Fruit fly (Drosophila melanogaster) whole organism, embryonic: ENCODE data around the gene bol.

Source experiments
- Asciz ChIP-seq: fragments of 200-800 bp; sonication (Bioruptor generic); optimal IDR thresholded peaks from 2 replicates; lab custom pipeline; 2017; ENCODE audit warnings: missing biosample characterization, mild to moderate bottlenecking, missing genetic modification characterization, missing genetic modification reagents
- CG10431 ChIP-seq: fragments of 200-800 bp; sonication (Bioruptor generic); optimal IDR thresholded peaks from 3 replicates; lab custom pipeline; 2018; ENCODE audit warnings: missing biosample characterization, mild to moderate bottlenecking, missing genetic modification characterization
- CG11093 ChIP-seq: fragments of 200-800 bp; sonication (Bioruptor generic); IDR thresholded peaks from 3 replicates; pipeline ENCODE4 v1.3.6; 2022; ENCODE audit warnings: missing biosample characterization, missing genetic modification characterization
- CG12219 ChIP-seq: fragments of 200-800 bp; sonication (Bioruptor generic); optimal IDR thresholded peaks from 3 replicates; lab custom pipeline; 2018; ENCODE audit warnings: missing biosample characterization, mild to moderate bottlenecking, missing genetic modification characterization
- CG12236 ChIP-seq: fragments of 200-800 bp; sonication (Bioruptor generic); optimal IDR thresholded peaks from 2 replicates; lab custom pipeline; 2016; ENCODE audit warnings: missing biosample characterization, missing genetic modification characterization
- CG14441 ChIP-seq: fragments of 200-800 bp; sonication (Bioruptor generic); IDR thresholded peaks from 2 replicates; pipeline ENCODE4 v1.3.6; 2022; ENCODE audit warnings: missing biosample characterization, missing genetic modification characterization
- CG15073 ChIP-seq: fragments of 200-800 bp; sonication (Bioruptor generic); optimal IDR thresholded peaks from 2 replicates; lab custom pipeline; 2016; ENCODE audit warnings: missing biosample characterization, missing genetic modification characterization
- CG1602 ChIP-seq: fragments of 200-800 bp; sonication (Bioruptor generic); optimal IDR thresholded peaks from 3 replicates; lab custom pipeline; 2016; ENCODE audit warnings: missing biosample characterization, missing genetic modification characterization
- CG1603 ChIP-seq: fragments of 200-800 bp; sonication (Bioruptor generic); optimal IDR thresholded peaks from 2 replicates; lab custom pipeline; 2019; ENCODE audit warnings: missing biosample characterization, mild to moderate bottlenecking, missing genetic modification characterization, moderate library complexity
- CG1792 ChIP-seq: fragments of 200-800 bp; sonication (Bioruptor generic); optimal IDR thresholded peaks from 2 replicates; lab custom pipeline; 2016; ENCODE audit warnings: missing biosample characterization, missing genetic modification characterization
- CG18764 ChIP-seq: fragments of 200-800 bp; sonication (Bioruptor generic); optimal IDR thresholded peaks from 3 replicates; lab custom pipeline; 2016; ENCODE audit warnings: missing biosample characterization, missing genetic modification characterization
- CG31388 ChIP-seq: fragments of 200-800 bp; sonication (Bioruptor generic); optimal IDR thresholded peaks from 2 replicates; lab custom pipeline; 2016; ENCODE audit warnings: missing biosample characterization, missing genetic modification characterization
- CG4730 ChIP-seq: fragments of 200-800 bp; sonication (Bioruptor generic); IDR thresholded peaks from 2 replicates; pipeline ENCODE4 v1.3.6; 2022; ENCODE audit warnings: missing biosample characterization, missing genetic modification characterization
- CG4854 ChIP-seq: fragments of 200-800 bp; sonication (Bioruptor generic); optimal IDR thresholded peaks from 2 replicates; lab custom pipeline; 2016; ENCODE audit warnings: missing biosample characterization, missing genetic modification characterization, inconsistent platforms
- CG5180 ChIP-seq: fragments of 200-800 bp; sonication (Bioruptor generic); optimal IDR thresholded peaks from 3 replicates; lab custom pipeline; 2017; ENCODE audit warnings: missing biosample characterization, missing genetic modification characterization, mild to moderate bottlenecking, moderate library complexity, missing genetic modification reagents
- CG6689 ChIP-seq: fragments of 200-800 bp; sonication (Bioruptor generic); IDR thresholded peaks from 2 replicates; pipeline ENCODE4 v1.3.6; 2022; ENCODE audit warnings: missing biosample characterization, missing genetic modification characterization
- CG9817 ChIP-seq: fragments of 200-800 bp; sonication (Bioruptor generic); optimal IDR thresholded peaks from 2 replicates; lab custom pipeline; 2018; ENCODE audit warnings: missing biosample characterization, mild to moderate bottlenecking, missing genetic modification characterization, moderate library complexity
- Camta ChIP-seq: fragments of 200-800 bp; sonication (Bioruptor generic); optimal IDR thresholded peaks from 2 replicates; lab custom pipeline; 2016; ENCODE audit warnings: missing biosample characterization, missing genetic modification characterization
- Elba2 ChIP-seq: fragments of 200-800 bp; sonication (Bioruptor generic); optimal IDR thresholded peaks from 3 replicates; lab custom pipeline; 2016; ENCODE audit warnings: missing biosample characterization, missing genetic modification characterization
- HHEX ChIP-seq: fragments of 200-800 bp; sonication (Bioruptor generic); optimal IDR thresholded peaks from 3 replicates; lab custom pipeline; 2017; ENCODE audit warnings: missing biosample characterization, mild to moderate bottlenecking, missing genetic modification characterization, missing genetic modification reagents
- Mrtf ChIP-seq: fragments of 200-800 bp; sonication (Bioruptor generic); IDR thresholded peaks from 3 replicates; pipeline ENCODE4 v1.3.6; 2022; ENCODE audit warnings: missing biosample characterization, missing genetic modification characterization
- Nf-YC ChIP-seq: fragments of 200-800 bp; optimal IDR thresholded peaks from 3 replicates; lab custom pipeline; 2019; ENCODE audit warnings: missing biosample characterization, mild to moderate bottlenecking, missing genetic modification characterization, moderate library complexity
- Oli ChIP-seq: fragments of 200-800 bp; sonication (Bioruptor generic); optimal IDR thresholded peaks from 2 replicates; lab custom pipeline; 2018; ENCODE audit warnings: missing biosample characterization, mild to moderate bottlenecking, missing genetic modification characterization, moderate library complexity
- Sox100B ChIP-seq: fragments of 200-800 bp; sonication (Bioruptor generic); optimal IDR thresholded peaks from 3 replicates; lab custom pipeline; 2018; ENCODE audit warnings: missing biosample characterization, mild to moderate bottlenecking, missing genetic modification characterization
- Sry-β ChIP-seq: fragments of 200-800 bp; sonication (Bioruptor generic); optimal IDR thresholded peaks from 2 replicates; lab custom pipeline; 2018; ENCODE audit warnings: missing biosample characterization, mild to moderate bottlenecking, missing genetic modification characterization, moderate library complexity
- aop ChIP-seq: fragments of 200-800 bp; sonication (Bioruptor generic); IDR thresholded peaks from 2 replicates; pipeline ENCODE4 v1.3.6; 2022; ENCODE audit warnings: missing biosample characterization, missing genetic modification characterization
- chm ChIP-seq: fragments of 200-800 bp; sonication (Bioruptor generic); IDR thresholded peaks from 2 replicates; pipeline ENCODE4 v1.3.6; 2022; ENCODE audit warnings: missing biosample characterization, missing genetic modification characterization
- dmrt11E ChIP-seq: fragments of 200-800 bp; sonication (Bioruptor generic); optimal IDR thresholded peaks from 3 replicates; lab custom pipeline; 2018; ENCODE audit warnings: missing biosample characterization, mild to moderate bottlenecking, missing genetic modification characterization, moderate library complexity
- dysf ChIP-seq: fragments of 200-800 bp; sonication (Bioruptor generic); IDR thresholded peaks from 3 replicates; pipeline ENCODE4 v1.3.6; 2022; ENCODE audit warnings: missing biosample characterization, missing genetic modification characterization
- eve ChIP-seq, 2 experiments: fragments of >200 bp; optimal IDR thresholded peaks; 2 replicates each; lab custom pipeline; 2017; ENCODE audit warnings: missing biosample characterization in 2 of 2, missing genetic modification characterization in 2 of 2
- gcm ChIP-seq: fragments of 200-800 bp; sonication (Bioruptor generic); optimal IDR thresholded peaks from 2 replicates; lab custom pipeline; 2019; ENCODE audit warnings: missing biosample characterization, mild to moderate bottlenecking, missing genetic modification characterization, moderate library complexity
- h ChIP-seq: fragments of >200 bp; optimal IDR thresholded peaks from 2 replicates; lab custom pipeline; 2017
- hbn ChIP-seq: fragments of 200-800 bp; sonication (Bioruptor generic); IDR thresholded peaks from 2 replicates; pipeline ENCODE4 v1.3.6; 2022; ENCODE audit warnings: missing biosample characterization, missing genetic modification characterization; ENCODE audit not compliant: partially characterized antibody
- klu ChIP-seq: fragments of 200-800 bp; sonication (Bioruptor generic); IDR thresholded peaks from 2 replicates; pipeline ENCODE4 v1.3.6; 2022; ENCODE audit warnings: missing biosample characterization, missing genetic modification characterization
- lab ChIP-seq: fragments of 200-800 bp; sonication (Bioruptor generic); optimal IDR thresholded peaks from 3 replicates; lab custom pipeline; 2017; ENCODE audit warnings: missing biosample characterization, missing genetic modification characterization, mild to moderate bottlenecking, moderate library complexity, missing genetic modification reagents
- luna ChIP-seq: fragments of 200-800 bp; sonication (Bioruptor generic); optimal IDR thresholded peaks from 2 replicates; lab custom pipeline; 2016; ENCODE audit warnings: missing biosample characterization, missing genetic modification characterization
- mld ChIP-seq: fragments of 200-800 bp; sonication (Bioruptor generic); IDR thresholded peaks from 3 replicates; pipeline ENCODE4 v1.3.6; 2022; ENCODE audit warnings: missing biosample characterization, missing genetic modification characterization; ENCODE audit not compliant: partially characterized antibody
- nerfin-1 ChIP-seq: fragments of 200-800 bp; sonication (Bioruptor generic); optimal IDR thresholded peaks from 3 replicates; lab custom pipeline; 2019; ENCODE audit warnings: missing biosample characterization, mild to moderate bottlenecking, missing genetic modification characterization, moderate library complexity
- psq ChIP-seq: fragments of 200-800 bp; sonication (Bioruptor generic); optimal IDR thresholded peaks from 2 replicates; lab custom pipeline; 2017; ENCODE audit warnings: missing biosample characterization, missing genetic modification characterization
- ranshi ChIP-seq: fragments of 200-800 bp; sonication (Bioruptor generic); IDR thresholded peaks from 2 replicates; pipeline ENCODE4 v1.3.6; 2022; ENCODE audit warnings: missing biosample characterization, missing genetic modification characterization
- rib ChIP-seq: fragments of 200-800 bp; sonication (Bioruptor generic); IDR thresholded peaks from 2 replicates; pipeline ENCODE4 v1.3.6; 2022; ENCODE audit warnings: missing biosample characterization, missing genetic modification characterization
- run ChIP-seq: fragments of 200-800 bp; sonication (Bioruptor generic); optimal IDR thresholded peaks from 3 replicates; lab custom pipeline; 2018; ENCODE audit warnings: missing biosample characterization, mild to moderate bottlenecking, missing genetic modification characterization
- seq ChIP-seq: fragments of 200-800 bp; sonication (Bioruptor generic); IDR thresholded peaks from 2 replicates; pipeline ENCODE4 v1.3.6; 2022; ENCODE audit warnings: missing biosample characterization, missing genetic modification characterization
- sisA ChIP-seq: fragments of 200-800 bp; sonication (Bioruptor generic); IDR thresholded peaks from 2 replicates; pipeline ENCODE4 v1.3.6; 2022; ENCODE audit warnings: missing biosample characterization, missing genetic modification characterization
- tll ChIP-seq, 2 experiments: fragments of 200-800 bp in 1 of 2; fragments of >200 bp in 1 of 2; sonication (Bioruptor generic) in 1 of 2; optimal IDR thresholded peaks; 2 replicates each; lab custom pipeline; 2017 to 2019; ENCODE audit warnings: missing biosample characterization in 2 of 2, missing genetic modification characterization in 2 of 2, mild to moderate bottlenecking in 1 of 2, moderate library complexity in 1 of 2
- toy ChIP-seq: fragments of 200-800 bp; sonication (Bioruptor generic); IDR thresholded peaks from 2 replicates; pipeline ENCODE4 v1.3.6; 2022; ENCODE audit warnings: missing biosample characterization, missing genetic modification characterization
- unpg ChIP-seq: fragments of 200-800 bp; sonication (Bioruptor generic); optimal IDR thresholded peaks from 3 replicates; lab custom pipeline; 2018; ENCODE audit warnings: missing biosample characterization, mild to moderate bottlenecking, missing genetic modification characterization, moderate library complexity
- wek ChIP-seq: fragments of 200-800 bp; sonication (Bioruptor generic); optimal IDR thresholded peaks from 3 replicates; lab custom pipeline; 2018; ENCODE audit warnings: missing biosample characterization, mild to moderate bottlenecking, missing genetic modification characterization, moderate library complexity
- yki ChIP-seq: fragments of >200 bp; optimal IDR thresholded peaks from 3 replicates; lab custom pipeline; 2018
- zf30C ChIP-seq: fragments of 200-800 bp; sonication (Bioruptor generic); optimal IDR thresholded peaks from 3 replicates; lab custom pipeline; 2018; ENCODE audit warnings: missing biosample characterization, mild to moderate bottlenecking, missing genetic modification characterization

The bol gene

dm6 chr3L:9127690-9128458 is 6.3 kb downstream of the bol start (continued):
- TF ChIP-seq CG15073 (GFP tag; lab: Kevin White, UChicago) (no peak), gcm (GFP tag; lab: Kevin White, UChicago) (no peak), CG1602 (GFP tag; lab: Kevin White, UChicago) (peak; percentile 35), Camta (GFP tag; lab: Kevin White, UChicago) (peak; percentile 65), luna (GFP tag; lab: Kevin White, UChicago) (peak; percentile 66), zf30C (peak; percentile 59), CG11093 (GFP tag; lab: Robert Waterston, UW) (no peak), dmrt11E (tag; lab: Kevin White, UChicago) (peak; percentile 36), chm (peak; percentile 32; the same call in 1 of the 2 replicates), rib (GFP tag; lab: Robert Waterston, UW) (no peak), yki (lab: Kevin White, UChicago) (peak; percentile 36), toy (no peak), CG12219 (GFP tag; lab: Kevin White, UChicago) (peak; percentile 17), dysf (GFP tag; lab: Robert Waterston, UW) (peak; percentile 69), CG9817 (peak; percentile 34), unpg (GFP tag; lab: Kevin White, UChicago) (peak; percentile 42), Mrtf (GFP tag; lab: Robert Waterston, UW) (0 out of 3 replicates have a peak, but pooled peaks have one; percentile 4), CG5180 (GFP tag; lab: Kevin White, UChicago) (peak; percentile 34), hbn (GFP tag; lab: Robert Waterston, UW) (no peak), mld (no peak), Nf-YC (peak; percentile 3), aop (GFP tag; lab: Robert Waterston, UW) (no peak), CG10431 (GFP tag; lab: Kevin White, UChicago) (no peak), klu (GFP tag; lab: Robert Waterston, UW) (no peak), ranshi (no peak), Asciz (peak; percentile 48), CG14441 (no peak), CG31388 (no peak), CG4730 (no peak), HHEX (GFP tag; lab: Kevin White, UChicago) (peak; percentile 67), h (lab: Kevin White, UChicago) (no peak), Oli (tag; lab: Kevin White, UChicago) (peak; percentile 63), sisA (GFP tag; lab: Robert Waterston, UW) (peak; percentile 52; the same call in 1 of the 2 replicates), wek (no peak), lab (peak; percentile 76), nerfin-1 (tag; lab: Kevin White, UChicago) (no peak), tll (GFP tag; optimal IDR thresholded peaks at IDR 0.05; lab: Kevin White, UChicago) (no peak), run (tag; lab: Kevin White, UChicago) (no peak), psq (GFP tag; lab: Kevin White, UChicago) (no peak), CG12236 (GFP tag; lab: Kevin White, UChicago) (peak; percentile 4), CG6689 (GFP tag; lab: Robert Waterston, UW) (peak; percentile 66; the same call in 1 of the 2 replicates), Elba2 (GFP tag; lab: Kevin White, UChicago) (no peak), Sox100B (peak; percentile 56), CG4854 (peak; percentile 23), CG1792 (GFP tag; lab: Kevin White, UChicago) (peak; percentile 34), CG1603 (peak; percentile 51), seq (GFP tag; lab: Robert Waterston, UW) (no peak; the same call in 1 of the 2 replicates), eve (GFP tag; optimal IDR thresholded peaks at IDR 0.05; lab: Kevin White, UChicago) (peak in 1 of 2 experiments; percentile 86), CG18764 (GFP tag; lab: Kevin White, UChicago) (no peak), Sry-β (GFP tag; lab: Kevin White, UChicago) (no peak)
